Fruit fly (Drosophila melanogaster) S2 (cell line): Measurements from ENCODE around the gene EMC1.

Experiments used
- CG8478 ChIP-seq: fragments of >200 bp; optimal IDR thresholded peaks from 2 replicates; lab custom pipeline; 2018
- CTCF ChIP-seq, 2 experiments: fragments of >200 bp; optimal IDR thresholded peaks; 2 replicates each; lab custom pipeline; 2018

dm6 chr3R:7902313-7902872 lies 4.8 kb downstream of the EMC1 start, which contains the start of gene mRpS9:
- no peak for TF ChIP-seq CTCF (optimal IDR thresholded peaks at IDR 0.05; lab: Kevin White, UChicago)
- TF ChIP-seq CG8478 (lab: Kevin White, UChicago) = no peak
